Worm (Caenorhabditis elegans): ENCODE results near the gene abcf-3.

Gene abcf-3

ce11 chrIII:6176172-6176571 lies 3.0 kb downstream of the abcf-3 start:
- TF ChIP-seq irx-1 (tag; optimal IDR thresholded peaks at IDR 0.05) (no peak), pqm-1 (tag; optimal IDR thresholded peaks at IDR 0.05) (no peak), zip-4 (GFP tag; optimal IDR thresholded peaks at IDR 0.05) (no peak), xbp-1 (tag; optimal IDR thresholded peaks at IDR 0.05) (no peak), nhr-77 (tag; optimal IDR thresholded peaks at IDR 0.05) (no peak), mef-2 (tag; optimal IDR thresholded peaks at IDR 0.05) (no peak), fkh-4 (tag; optimal IDR thresholded peaks at IDR 0.05; ENCODE audit: borderline replicate concordance) (no peak), unc-30 (tag; optimal IDR thresholded peaks at IDR 0.05) (no peak), hpl-2 (GFP tag; optimal IDR thresholded peaks at IDR 0.05) (no peak), egl-13 (tag; optimal IDR thresholded peaks at IDR 0.05) (no peak), nhr-47 (tag; optimal IDR thresholded peaks at IDR 0.05) (no peak), nhr-237 (tag; optimal IDR thresholded peaks at IDR 0.05) (no peak), nhr-90 (tag; optimal IDR thresholded peaks at IDR 0.05; ENCODE audit: poor library complexity) (no peak), rnt-1 (tag; optimal IDR thresholded peaks at IDR 0.05) (no peak), mab-9 (GFP tag; IDR thresholded peaks at IDR 0.05) (no peak)

- TF ChIP-seq nhr-47 (tag; optimal IDR thresholded peaks at IDR 0.05) (no peak), ceh-90 (tag; optimal IDR thresholded peaks at IDR 0.05) (no peak), fkh-8 (tag; optimal IDR thresholded peaks at IDR 0.05) (no peak), tlp-1 (tag; optimal IDR thresholded peaks at IDR 0.05) (no peak), vab-15 (tag; optimal IDR thresholded peaks at IDR 0.05) (no peak), isw-1 (GFP tag; IDR thresholded peaks at IDR 0.05) (no peak), elt-2 (tag; optimal IDR thresholded peaks at IDR 0.05) (no peak), alr-1 (tag; optimal IDR thresholded peaks at IDR 0.05; ENCODE audit: borderline replicate concordance) (no peak), lin-39 (tag; optimal IDR thresholded peaks at IDR 0.05) (no peak), xbp-1 (tag; optimal IDR thresholded peaks at IDR 0.05) (no peak), hpl-2 (GFP tag; optimal IDR thresholded peaks at IDR 0.05) (no peak), snpc-4 (tag; optimal IDR thresholded peaks at IDR 0.05) (no peak), nhr-71 (tag; optimal IDR thresholded peaks at IDR 0.05) (no peak)
Measured at ce11 chrIII:6176761-6177160, 3.6 kb downstream of the abcf-3 start, which contains the start of gene F42A10.6. Gene F42A10.6, minus strand, starts transcription at chrIII:6176861.

- no peak for TF ChIP-seq blmp-1 (tag; optimal IDR thresholded peaks at IDR 0.05)
- peak; percentile 33 for TF ChIP-seq elt-2 (tag; optimal IDR thresholded peaks at IDR 0.05)
Measured at ce11 chrIII:6177631-6178030, 4.4 kb downstream of the abcf-3 start.

DNA sequence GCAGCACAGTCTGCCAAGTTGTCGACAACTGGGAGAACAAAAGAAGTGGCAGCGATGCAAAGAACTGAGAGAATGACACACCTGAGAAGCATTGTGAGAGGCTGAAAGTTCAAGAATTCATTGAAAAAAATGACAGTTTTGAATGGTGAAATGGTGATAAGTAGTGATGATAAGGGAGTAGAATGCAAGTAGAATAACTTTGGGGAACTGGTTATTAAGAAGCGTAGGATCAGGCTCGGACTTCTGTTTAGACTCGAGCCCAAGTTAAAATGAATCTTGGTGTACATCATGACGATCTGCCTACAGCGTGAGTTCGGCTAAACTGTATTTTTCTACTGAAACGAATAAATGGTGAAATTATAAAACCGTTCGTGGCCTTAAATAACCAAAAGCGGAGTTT lies 5.4 kb downstream of the abcf-3 start, which contains the start of gene F42A10.7:
Gene F42A10.7, minus strand, starts transcription at position 101 of the 400 bp plus-strand sequence.
- no peak for TF ChIP-seq tlp-1 (tag; optimal IDR thresholded peaks at IDR 0.05)
- TF ChIP-seq C34B4.2 (tag; optimal IDR thresholded peaks at IDR 0.05): no peak
- TF ChIP-seq nhr-85 (tag): no peak

DNA sequence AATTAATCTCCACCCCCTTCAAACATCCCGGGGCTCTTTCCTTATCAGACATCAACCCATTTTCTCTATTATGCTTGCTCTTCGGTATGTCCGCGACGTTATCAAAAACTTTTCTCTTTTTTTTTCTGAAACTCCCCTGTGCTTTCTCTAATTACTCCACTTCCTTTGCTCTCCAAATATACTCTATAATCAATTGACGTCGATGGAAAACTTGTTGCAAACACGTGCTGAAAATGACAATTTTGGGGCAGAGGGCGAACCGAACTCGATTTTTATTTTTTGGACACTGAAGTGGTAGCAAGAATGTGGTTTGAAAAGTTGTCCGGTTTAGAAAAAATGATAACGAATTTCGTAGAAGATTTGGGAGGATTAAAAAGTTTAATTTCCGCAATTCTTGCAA lies 5.9 kb downstream of the abcf-3 start:
- no peak for TF ChIP-seq pax-3 (tag; optimal IDR thresholded peaks at IDR 0.05)
- no peak for TF ChIP-seq unc-62 (GFP tag; optimal IDR thresholded peaks at IDR 0.05)
- no peak for TF ChIP-seq hpl-2 (GFP tag; optimal IDR thresholded peaks at IDR 0.05)
- no peak for TF ChIP-seq fkh-4 (tag; optimal IDR thresholded peaks at IDR 0.05; ENCODE audit: borderline replicate concordance)
- TF ChIP-seq nhr-71 (tag; optimal IDR thresholded peaks at IDR 0.05): peak; percentile 21
- TF ChIP-seq nhr-12 (tag; optimal IDR thresholded peaks at IDR 0.05): no peak
- TF ChIP-seq nhr-85 (tag): no peak
- no peak for TF ChIP-seq efl-1 (optimal IDR thresholded peaks at IDR 0.05)
- TF ChIP-seq efl-1 (GFP tag; optimal IDR thresholded peaks at IDR 0.05 in 1 of 2): peak in 1 of 2 experiments; percentile 76
- TF ChIP-seq nhr-90 (tag; optimal IDR thresholded peaks at IDR 0.05; ENCODE audit: poor library complexity): no peak
- TF ChIP-seq pag-3 (tag; optimal IDR thresholded peaks at IDR 0.05; ENCODE audit: borderline replicate concordance, insufficient read depth): no peak
- TF ChIP-seq aly-2 (tag; optimal IDR thresholded peaks at IDR 0.05): no peak
- TF ChIP-seq tlp-1 (tag; optimal IDR thresholded peaks at IDR 0.05): no peak
- no peak for TF ChIP-seq zip-4 (GFP tag; optimal IDR thresholded peaks at IDR 0.05)
- no peak for TF ChIP-seq lsy-2 (tag; optimal IDR thresholded peaks at IDR 0.05)
- no peak for TF ChIP-seq lir-3 (tag; optimal IDR thresholded peaks at IDR 0.05; ENCODE audit: poor library complexity)
- TF ChIP-seq blmp-1 (tag; optimal IDR thresholded peaks at IDR 0.05): no peak
- TF ChIP-seq nhr-237 (tag; optimal IDR thresholded peaks at IDR 0.05): no peak
- no peak for TF ChIP-seq grh-1 (GFP tag; IDR thresholded peaks at IDR 0.05)
- TF ChIP-seq ceh-88 (GFP tag; IDR thresholded peaks at IDR 0.05): no peak
- no peak for TF ChIP-seq unc-98 (GFP tag; IDR thresholded peaks at IDR 0.05)
- no peak for TF ChIP-seq fkh-8 (tag; optimal IDR thresholded peaks at IDR 0.05)
- TF ChIP-seq nhr-11 (tag; optimal IDR thresholded peaks at IDR 0.05): no peak
- no peak for TF ChIP-seq dpl-1 (GFP tag; optimal IDR thresholded peaks at IDR 0.05)
- TF ChIP-seq elt-2 (tag; optimal IDR thresholded peaks at IDR 0.05): peak; percentile 95
- no peak for TF ChIP-seq unc-86 (tag; optimal IDR thresholded peaks at IDR 0.05)
- no peak for TF ChIP-seq aha-1 (tag; optimal IDR thresholded peaks at IDR 0.05)
